Worm (Caenorhabditis elegans): ENCODE data around the gene gana-1.

DNA sequence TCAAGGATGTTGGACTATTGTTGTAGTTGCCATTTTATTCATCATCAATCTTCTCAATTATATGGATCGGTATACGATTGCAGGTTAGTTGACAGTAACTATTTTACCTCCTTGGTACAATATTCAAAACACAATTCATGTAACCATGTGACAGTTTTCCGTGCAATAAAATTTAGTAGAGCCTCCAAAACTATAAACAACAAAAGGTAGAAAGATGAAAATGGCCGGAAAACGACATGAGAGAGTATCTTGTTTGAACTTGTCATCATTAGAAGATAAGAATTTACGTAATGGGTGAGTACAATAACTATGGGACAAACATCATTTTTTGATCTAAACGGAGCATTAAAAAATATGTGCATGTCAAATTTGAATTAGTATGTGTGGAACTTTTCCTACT, 28.1 kb downstream of the gana-1 start:
- no peak for TF ChIP-seq ama-1 (optimal IDR thresholded peaks at IDR 0.05)
- no peak for TF ChIP-seq pha-4 (tag; optimal IDR thresholded peaks at IDR 0.05)
- TF ChIP-seq ceh-6 (GFP tag; optimal IDR thresholded peaks at IDR 0.05) = no peak
- no peak for TF ChIP-seq fkh-10 (GFP tag; optimal IDR thresholded peaks at IDR 0.05)
- no peak for TF ChIP-seq npax-4 (tag; optimal IDR thresholded peaks at IDR 0.05)
- no peak for TF ChIP-seq hlh-30 (tag; optimal IDR thresholded peaks at IDR 0.05; ENCODE audit: insufficient read depth)
- no peak for TF ChIP-seq nhr-11 (tag; optimal IDR thresholded peaks at IDR 0.05)
